Worm (Caenorhabditis elegans) whole organism, L1 larva: ENCODE results near the gene hid-1.

Source experiments
- C04F5.9 ChIP-seq: sonication (generic microtip); optimal IDR thresholded peaks from 2 replicates; lab custom pipeline; 2016; ENCODE audit warnings: missing genetic modification characterization, missing compliant biosample characterization
- C16A3.4 ChIP-seq: fragments of 150-350 bp; optimal IDR thresholded peaks from 2 replicates; lab custom pipeline; 2014; ENCODE audit warnings: missing biosample characterization, missing genetic modification characterization
- F16B12.6 ChIP-seq: fragments of 150-350 bp; optimal IDR thresholded peaks from 2 replicates; lab custom pipeline; 2014; ENCODE audit warnings: missing biosample characterization, missing genetic modification characterization
- aly-2 ChIP-seq: fragments of 150-350 bp; optimal IDR thresholded peaks from 2 replicates; lab custom pipeline; 2014; ENCODE audit warnings: missing biosample characterization, missing genetic modification characterization
- blmp-1 ChIP-seq: fragments of 150-350 bp; optimal IDR thresholded peaks from 2 replicates; lab custom pipeline; 2014; ENCODE audit warnings: missing biosample characterization, missing genetic modification characterization
- ceh-82 ChIP-seq, 3 experiments: fragments of 150-350 bp in 1 of 3; sonication (generic microtip) in 2 of 3; optimal IDR thresholded peaks; 2 replicates each; lab custom pipeline; 2014 to 2017; ENCODE audit warnings: missing biosample characterization in 3 of 3, missing genetic modification characterization in 3 of 3
- ceh-90 ChIP-seq: sonication (generic microtip); optimal IDR thresholded peaks from 2 replicates; lab custom pipeline; 2016; ENCODE audit warnings: missing genetic modification characterization, missing compliant biosample characterization
- ces-1 ChIP-seq: fragments of 150-350 bp; optimal IDR thresholded peaks from 2 replicates; lab custom pipeline; 2014; ENCODE audit warnings: missing biosample characterization, missing genetic modification reagents, missing genetic modification characterization
- dpl-1 ChIP-seq, 3 experiments: fragments of 150-350 bp in 2 of 3; sonication (generic microtip) in 1 of 3; optimal IDR thresholded peaks; 2 replicates each; lab custom pipeline; 2014 to 2017; ENCODE audit warnings: missing biosample characterization in 3 of 3, missing genetic modification characterization in 3 of 3, missing genetic modification reagents in 3 of 3
- efl-1 ChIP-seq, 4 experiments: fragments of 150-350 bp; optimal IDR thresholded peaks in 3 of 4; peaks in 1 of 4; 1 replicate in 1 of 4; 2 replicates in 3 of 4; lab custom pipeline; 2014; ENCODE audit warnings: missing biosample characterization in 2 of 4, missing genetic modification characterization in 2 of 4, missing genetic modification reagents in 2 of 4
- egl-13 ChIP-seq: sonication (generic microtip); optimal IDR thresholded peaks from 2 replicates; lab custom pipeline; 2016; ENCODE audit warnings: missing genotype, missing genetic modification reagents, missing genetic modification characterization, missing compliant biosample characterization
- egl-27 ChIP-seq, 2 experiments: fragments of 150-350 bp in 1 of 2; sonication (generic microtip); optimal IDR thresholded peaks; 3 replicates each; lab custom pipeline; 2017 to 2018; ENCODE audit warnings: missing biosample characterization in 2 of 2, missing genetic modification characterization in 2 of 2, missing genetic modification reagents in 2 of 2
- elt-2 ChIP-seq: sonication (generic microtip); optimal IDR thresholded peaks from 2 replicates; lab custom pipeline; 2016; ENCODE audit warnings: missing genetic modification characterization, mild to moderate bottlenecking, inconsistent platforms, missing compliant biosample characterization, missing genetic modification reagents
- elt-3 ChIP-seq, 6 experiments: fragments of 150-350 bp in 1 of 6; sonication (generic microtip); optimal IDR thresholded peaks; 2 replicates each; lab custom pipeline; 2017 to 2018; ENCODE audit warnings: missing biosample characterization in 6 of 6, missing genetic modification characterization in 6 of 6, inconsistent platforms in 1 of 6
- fkh-10 ChIP-seq: sonication (generic microtip); optimal IDR thresholded peaks from 2 replicates; lab custom pipeline; 2017; ENCODE audit warnings: missing biosample characterization, missing genetic modification reagents, missing genetic modification characterization
- fkh-8 ChIP-seq: sonication (generic microtip); optimal IDR thresholded peaks from 2 replicates; lab custom pipeline; 2016; ENCODE audit warnings: mild to moderate bottlenecking, missing genetic modification characterization, missing compliant biosample characterization
- fos-1 ChIP-seq: fragments of 150-350 bp; optimal IDR thresholded peaks from 2 replicates; lab custom pipeline; 2014; ENCODE audit warnings: missing biosample characterization, missing genetic modification characterization
- grh-1 ChIP-seq: fragments of 200-800 bp; sonication (Bioruptor generic); IDR thresholded peaks from 2 replicates; pipeline ENCODE4 v1.3.6; 2022; ENCODE audit warnings: missing genetic modification reagents, missing genetic modification characterization, missing compliant biosample characterization
- hlh-4 ChIP-seq: sonication (generic microtip); optimal IDR thresholded peaks from 2 replicates; lab custom pipeline; 2016; ENCODE audit warnings: mild to moderate bottlenecking, missing genetic modification characterization, missing compliant biosample characterization
- irx-1 ChIP-seq: sonication (generic microtip); optimal IDR thresholded peaks from 2 replicates; lab custom pipeline; 2016; ENCODE audit warnings: missing genetic modification characterization, missing compliant biosample characterization
- jun-1 ChIP-seq: fragments of 150-350 bp; optimal IDR thresholded peaks from 2 replicates; lab custom pipeline; 2014; ENCODE audit warnings: missing biosample characterization, missing genetic modification reagents, missing genetic modification characterization
- lin-13 ChIP-seq: fragments of 150-350 bp; optimal IDR thresholded peaks from 2 replicates; lab custom pipeline; 2014; ENCODE audit warnings: missing biosample characterization, missing genetic modification reagents, missing genetic modification characterization
- lin-14 ChIP-seq: fragments of 200-800 bp; sonication (Bioruptor generic); optimal IDR thresholded peaks from 2 replicates; lab custom pipeline; 2018; ENCODE audit warnings: mild to moderate bottlenecking, missing genetic modification characterization, moderate library complexity, missing compliant biosample characterization
- lin-35 ChIP-seq, 2 experiments: fragments of 150-350 bp; optimal IDR thresholded peaks; 2 replicates each; lab custom pipeline; 2014; ENCODE audit warnings: missing biosample characterization in 2 of 2, missing genetic modification characterization in 2 of 2, missing genetic modification reagents in 2 of 2
- lir-3 ChIP-seq: sonication (generic microtip); optimal IDR thresholded peaks from 2 replicates; lab custom pipeline; 2016; ENCODE audit warnings: mild to moderate bottlenecking, missing genetic modification characterization, moderate library complexity, missing compliant biosample characterization; ENCODE audit not compliant: poor library complexity
- mab-9 ChIP-seq: fragments of 200-800 bp; sonication (Bioruptor generic); IDR thresholded peaks from 2 replicates; pipeline ENCODE4 v1.3.6; 2022; ENCODE audit warnings: missing genetic modification reagents, missing genetic modification characterization, missing compliant biosample characterization
- mdl-1 ChIP-seq, 2 experiments: fragments of 150-350 bp; optimal IDR thresholded peaks; 2 replicates each; lab custom pipeline; 2014 to 2017; ENCODE audit warnings: missing biosample characterization in 2 of 2, missing genetic modification characterization in 2 of 2, inconsistent platforms in 1 of 2
- nhr-28 ChIP-seq: fragments of 150-350 bp; optimal IDR thresholded peaks from 2 replicates; lab custom pipeline; 2014; ENCODE audit warnings: missing biosample characterization, missing genetic modification characterization
- nhr-76 ChIP-seq: sonication (generic microtip); optimal IDR thresholded peaks from 2 replicates; lab custom pipeline; 2017; ENCODE audit warnings: missing biosample characterization, missing genetic modification characterization
- rnt-1 ChIP-seq: sonication (generic microtip); optimal IDR thresholded peaks from 2 replicates; lab custom pipeline; 2016; ENCODE audit warnings: mild to moderate bottlenecking, missing genetic modification characterization, moderate library complexity, missing compliant biosample characterization
- skn-1 ChIP-seq: fragments of 150-350 bp; optimal IDR thresholded peaks from 2 replicates; lab custom pipeline; 2014; ENCODE audit warnings: missing biosample characterization, missing genetic modification characterization
- snpc-4 ChIP-seq: fragments of 150-350 bp; optimal IDR thresholded peaks from 2 replicates; lab custom pipeline; 2014; ENCODE audit warnings: missing biosample characterization, missing genetic modification characterization
- snu-23 ChIP-seq: sonication (generic microtip); optimal IDR thresholded peaks from 2 replicates; lab custom pipeline; 2016; ENCODE audit warnings: missing genetic modification characterization, missing compliant biosample characterization
- sox-4 ChIP-seq: sonication (generic microtip); optimal IDR thresholded peaks from 2 replicates; lab custom pipeline; 2016; ENCODE audit warnings: missing genetic modification characterization, missing compliant biosample characterization
- swsn-7 ChIP-seq: sonication (generic microtip); optimal IDR thresholded peaks from 2 replicates; lab custom pipeline; 2016; ENCODE audit warnings: missing genetic modification characterization, missing compliant biosample characterization
- tbx-2 ChIP-seq: sonication (generic microtip); optimal IDR thresholded peaks from 2 replicates; lab custom pipeline; 2016; ENCODE audit warnings: missing genetic modification characterization, missing compliant biosample characterization
- unc-86 ChIP-seq: sonication (generic microtip); optimal IDR thresholded peaks from 2 replicates; lab custom pipeline; 2016; ENCODE audit warnings: missing genetic modification characterization, missing compliant biosample characterization
- vab-15 ChIP-seq: sonication (generic microtip); optimal IDR thresholded peaks from 2 replicates; lab custom pipeline; 2017; ENCODE audit warnings: missing genotype, mild to moderate bottlenecking, missing genetic modification characterization, missing compliant biosample characterization
- zag-1 ChIP-seq: fragments of 150-350 bp; optimal IDR thresholded peaks from 2 replicates; lab custom pipeline; 2014; ENCODE audit warnings: missing biosample characterization, missing genetic modification characterization
- ztf-4 ChIP-seq: fragments of 150-350 bp; optimal IDR thresholded peaks from 2 replicates; lab custom pipeline; 2014; ENCODE audit warnings: missing biosample characterization, missing genetic modification characterization

The hid-1 gene

ce11 chrX:2478823-2479222, 10.0 kb upstream of the hid-1 start, which contains the start of gene K02E10.5:
Gene K02E10.5, minus strand, starts transcription at chrX:2478923.
- TF ChIP-seq jun-1 (tag; lab: Kevin White, UChicago) (no peak), fkh-10 (GFP tag; lab: Kevin White, UChicago) (no peak), F16B12.6 (tag; lab: Kevin White, UChicago) (no peak), zag-1 (tag; lab: Kevin White, UChicago) (no peak), irx-1 (no peak), fkh-8 (tag; lab: Kevin White, UChicago) (no peak), lin-13 (GFP tag; lab: Kevin White, UChicago) (no peak), C16A3.4 (tag; lab: Kevin White, UChicago) (no peak), swsn-7 (tag; lab: Kevin White, UChicago) (no peak), tbx-2 (no peak)

- TF ChIP-seq fkh-10 (GFP tag; lab: Kevin White, UChicago) = no peak
- peak in 1 of 2 experiments; percentile 23 for TF ChIP-seq lin-35 (GFP tag; optimal IDR thresholded peaks at IDR 0.05; lab: Kevin White, UChicago)
- no peak for TF ChIP-seq zag-1 (tag; lab: Kevin White, UChicago)
- TF ChIP-seq nhr-28 = no peak
- no peak for TF ChIP-seq ces-1 (GFP tag; lab: Kevin White, UChicago)
- peak; percentile 14 for TF ChIP-seq elt-2 (tag; lab: Kevin White, UChicago)
- TF ChIP-seq elt-3 (tag; optimal IDR thresholded peaks at IDR 0.05; lab: Kevin White, UChicago) = no peak
- no peak for TF ChIP-seq rnt-1 (tag; lab: Kevin White, UChicago)
- no peak for TF ChIP-seq C04F5.9
These were observed 6.2 kb upstream of the hid-1 start, which contains the start of gene K02E10.6 for ce11 chrX:2482622-2483021. Gene K02E10.6, minus strand, starts transcription at chrX:2482770.

- TF ChIP-seq elt-3 (tag; optimal IDR thresholded peaks at IDR 0.05; lab: Kevin White, UChicago) (peak in 1 of 6 experiments; percentile 9), blmp-1 (tag; lab: Kevin White, UChicago) (peak; percentile 95), dpl-1 (GFP tag; optimal IDR thresholded peaks at IDR 0.05; lab: Kevin White, UChicago) (no peak), rnt-1 (tag; lab: Kevin White, UChicago) (no peak)
These were observed 5.8 kb upstream of the hid-1 start, which contains the start of gene K02E10.4 for ce11 chrX:2483078-2483477. Gene K02E10.4, plus strand, starts transcription at chrX:2483263.

- TF ChIP-seq ceh-90 (no peak), nhr-76 (no peak), ces-1 (GFP tag; lab: Kevin White, UChicago) (no peak), blmp-1 (tag; lab: Kevin White, UChicago) (no peak), aly-2 (tag; lab: Kevin White, UChicago) (no peak), efl-1 (optimal IDR thresholded peaks at IDR 0.05; lab: Kevin White, UChicago) (no peak), efl-1 (GFP tag; optimal IDR thresholded peaks at IDR 0.05 in 1 of 2; lab: Kevin White, UChicago) (peak in 1 of 2 experiments; percentile 65), snpc-4 (tag; lab: Kevin White, UChicago) (peak; percentile 1), rnt-1 (tag; lab: Kevin White, UChicago) (no peak), irx-1 (no peak), egl-27 (tag; optimal IDR thresholded peaks at IDR 0.05; lab: Kevin White, UChicago) (no peak), hlh-4 (tag; lab: Kevin White, UChicago) (no peak), skn-1 (tag; lab: Kevin White, UChicago) (peak; percentile 15), mab-9 (no peak)
These were observed 4.8 kb downstream of the hid-1 start for ce11 chrX:2493586-2494175.

ce11 chrX:2494296-2494695, 5.4 kb downstream of the hid-1 start:
- TF ChIP-seq fkh-10 (GFP tag; lab: Kevin White, UChicago) = peak; percentile 93
- no peak for TF ChIP-seq jun-1 (tag; lab: Kevin White, UChicago)
- peak; percentile 68 for TF ChIP-seq lin-14 (GFP tag; lab: Kevin White, UChicago)

ce11 chrX:2495865-2496314, 7.0 kb downstream of the hid-1 start, which contains the start of gene rabr-1:
Gene rabr-1, plus strand, starts transcription at chrX:2496180.
- peak; percentile 47 for TF ChIP-seq grh-1
- TF ChIP-seq fos-1 (tag; lab: Kevin White, UChicago) = no peak
- TF ChIP-seq blmp-1 (tag; lab: Kevin White, UChicago) = peak; percentile 89
- TF ChIP-seq ztf-4 (tag; lab: Kevin White, UChicago) = no peak
- peak in 1 of 2 experiments; percentile 64 for TF ChIP-seq mdl-1 (tag; optimal IDR thresholded peaks at IDR 0.05; lab: Kevin White, UChicago)
- no peak for TF ChIP-seq sox-4
- TF ChIP-seq unc-86 (tag; lab: Kevin White, UChicago) = no peak
- no peak for TF ChIP-seq ces-1 (GFP tag; lab: Kevin White, UChicago)
- peak; percentile 17 for TF ChIP-seq lir-3
- peak; percentile 32 for TF ChIP-seq rnt-1 (tag; lab: Kevin White, UChicago)
- TF ChIP-seq dpl-1 (GFP tag; optimal IDR thresholded peaks at IDR 0.05; lab: Kevin White, UChicago) = peak in 1 of 3 experiments; percentile 1
- TF ChIP-seq snu-23 (GFP tag; lab: Kevin White, UChicago) = peak; percentile 75
- TF ChIP-seq ceh-82 (tag; optimal IDR thresholded peaks at IDR 0.05; lab: Kevin White, UChicago) = peak in 1 of 3 experiments; percentile 6
- peak; percentile 18 for TF ChIP-seq swsn-7 (tag; lab: Kevin White, UChicago)
- peak; percentile 97 for TF ChIP-seq skn-1 (tag; lab: Kevin White, UChicago)
- TF ChIP-seq vab-15 = peak; percentile 24
- no peak for TF ChIP-seq egl-13
